Fruit fly (Drosophila melanogaster) whole organism, embryonic: Measurements from ENCODE around the gene comm.

Experiments used
- Asciz ChIP-seq: fragments of 200-800 bp; sonication (Bioruptor generic); optimal IDR thresholded peaks from 2 replicates; lab custom pipeline; 2017; ENCODE audit warnings: missing biosample characterization, mild to moderate bottlenecking, missing genetic modification characterization, missing genetic modification reagents
- Blimp-1 ChIP-seq: fragments of 200-800 bp; sonication (Bioruptor generic); optimal IDR thresholded peaks from 3 replicates; lab custom pipeline; 2018; ENCODE audit warnings: missing biosample characterization, missing genetic modification characterization, mild to moderate bottlenecking, moderate library complexity, missing genetic modification reagents
- Bteb2 ChIP-seq: fragments of 200-800 bp; sonication (Bioruptor generic); optimal IDR thresholded peaks from 2 replicates; lab custom pipeline; 2016; ENCODE audit warnings: missing biosample characterization, missing genetic modification characterization
- CG11093 ChIP-seq: fragments of 200-800 bp; sonication (Bioruptor generic); IDR thresholded peaks from 3 replicates; pipeline ENCODE4 v1.3.6; 2022; ENCODE audit warnings: missing biosample characterization, missing genetic modification characterization
- CG12219 ChIP-seq: fragments of 200-800 bp; sonication (Bioruptor generic); optimal IDR thresholded peaks from 3 replicates; lab custom pipeline; 2018; ENCODE audit warnings: missing biosample characterization, mild to moderate bottlenecking, missing genetic modification characterization
- CG1233 ChIP-seq: fragments of 200-800 bp; sonication (Bioruptor generic); optimal IDR thresholded peaks from 4 replicates; lab custom pipeline; 2018; ENCODE audit warnings: missing biosample characterization, mild to moderate bottlenecking, missing genetic modification characterization
- CG12659 ChIP-seq: fragments of 200-800 bp; sonication (Bioruptor generic); optimal IDR thresholded peaks from 3 replicates; lab custom pipeline; 2017; ENCODE audit warnings: mild to moderate bottlenecking, missing biosample characterization, missing genetic modification reagents, missing genetic modification characterization
- CG13296 ChIP-seq: fragments of 200-800 bp; sonication (Bioruptor generic); optimal IDR thresholded peaks from 3 replicates; lab custom pipeline; 2018; ENCODE audit warnings: missing biosample characterization, mild to moderate bottlenecking, missing genetic modification characterization
- CG13624 ChIP-seq: fragments of 200-800 bp; sonication (Bioruptor generic); optimal IDR thresholded peaks from 2 replicates; lab custom pipeline; 2016; ENCODE audit warnings: missing biosample characterization, missing genetic modification characterization
- CG1603 ChIP-seq: fragments of 200-800 bp; sonication (Bioruptor generic); optimal IDR thresholded peaks from 2 replicates; lab custom pipeline; 2019; ENCODE audit warnings: missing biosample characterization, mild to moderate bottlenecking, missing genetic modification characterization, moderate library complexity
- CG16815 ChIP-seq: fragments of 200-800 bp; sonication (Bioruptor generic); optimal IDR thresholded peaks from 3 replicates; lab custom pipeline; 2017; ENCODE audit warnings: missing biosample characterization, mild to moderate bottlenecking, missing genetic modification characterization
- CG17802 ChIP-seq: fragments of 200-800 bp; sonication (Bioruptor generic); optimal IDR thresholded peaks from 2 replicates; lab custom pipeline; 2018; ENCODE audit warnings: missing biosample characterization, mild to moderate bottlenecking, missing genetic modification characterization, moderate library complexity
- CG18619 ChIP-seq: fragments of 200-800 bp; sonication (Bioruptor generic); optimal IDR thresholded peaks from 3 replicates; lab custom pipeline; 2017; ENCODE audit warnings: missing biosample characterization, mild to moderate bottlenecking, missing genetic modification characterization
- CG2120 ChIP-seq: fragments of 200-800 bp; sonication (Bioruptor generic); optimal IDR thresholded peaks from 3 replicates; lab custom pipeline; 2016; ENCODE audit warnings: missing biosample characterization, missing genetic modification characterization
- CG33557 ChIP-seq: fragments of 200-800 bp; sonication (Bioruptor generic); optimal IDR thresholded peaks from 2 replicates; lab custom pipeline; 2019; ENCODE audit warnings: missing biosample characterization, mild to moderate bottlenecking, missing genetic modification characterization, moderate library complexity
- CG5953 ChIP-seq: fragments of 200-800 bp; sonication (Bioruptor generic); IDR thresholded peaks from 2 replicates; pipeline ENCODE4 v1.3.6; 2022; ENCODE audit warnings: missing biosample characterization, missing genetic modification characterization
- CG7839 ChIP-seq: fragments of 200-800 bp; sonication (Bioruptor generic); optimal IDR thresholded peaks from 3 replicates; lab custom pipeline; 2018; ENCODE audit warnings: missing biosample characterization, mild to moderate bottlenecking, missing genetic modification characterization, moderate library complexity
- CG8281 ChIP-seq: fragments of 200-800 bp; sonication (Bioruptor generic); optimal IDR thresholded peaks from 2 replicates; lab custom pipeline; 2018; ENCODE audit warnings: missing biosample characterization, mild to moderate bottlenecking, missing genetic modification characterization, moderate library complexity
- CG8290 ChIP-seq, 3 experiments: fragments of 200-800 bp; sonication (Bioruptor generic); optimal IDR thresholded peaks; 2 replicates each; lab custom pipeline; 2016 to 2019; ENCODE audit warnings: missing biosample characterization in 3 of 3, missing genetic modification characterization in 3 of 3, mild to moderate bottlenecking in 2 of 3, moderate library complexity in 1 of 3
- CG8359 ChIP-seq: fragments of 200-800 bp; sonication (Bioruptor generic); optimal IDR thresholded peaks from 2 replicates; lab custom pipeline; 2017; ENCODE audit warnings: missing biosample characterization, mild to moderate bottlenecking, missing genetic modification characterization, borderline replicate concordance
- CG8388 ChIP-seq: fragments of 200-800 bp; sonication (Bioruptor generic); optimal IDR thresholded peaks from 2 replicates; lab custom pipeline; 2019; ENCODE audit warnings: missing biosample characterization, mild to moderate bottlenecking, missing genetic modification characterization, moderate library complexity
- CTCF ChIP-seq: fragments of 200-800 bp; sonication (Bioruptor generic); optimal IDR thresholded peaks from 2 replicates; lab custom pipeline; 2017; ENCODE audit warnings: missing biosample characterization, mild to moderate bottlenecking, missing genetic modification characterization, moderate library complexity
- Chrac-16 ChIP-seq: fragments of 200-800 bp; sonication (Bioruptor generic); optimal IDR thresholded peaks from 3 replicates; lab custom pipeline; 2016; ENCODE audit warnings: missing biosample characterization, missing genetic modification characterization
- D19A ChIP-seq: fragments of 200-800 bp; optimal IDR thresholded peaks from 3 replicates; lab custom pipeline; 2019; ENCODE audit warnings: missing biosample characterization, mild to moderate bottlenecking, missing genetic modification characterization, moderate library complexity
- Dad ChIP-seq: fragments of 200-800 bp; sonication (Bioruptor generic); optimal IDR thresholded peaks from 3 replicates; lab custom pipeline; 2016; ENCODE audit warnings: missing biosample characterization, missing genetic modification characterization
- Dll ChIP-seq: fragments of 200-800 bp; sonication (Bioruptor generic); IDR thresholded peaks from 4 replicates; pipeline ENCODE4 v1.3.6; 2022; ENCODE audit warnings: missing biosample characterization, missing genetic modification characterization; ENCODE audit not compliant: partially characterized antibody
- E2f2 ChIP-seq: fragments of 200-800 bp; sonication (Bioruptor generic); IDR thresholded peaks from 2 replicates; pipeline ENCODE4 v1.3.6; 2022; ENCODE audit warnings: missing biosample characterization, missing genetic modification characterization
- Hmr ChIP-seq: fragments of 200-800 bp; sonication (Bioruptor generic); optimal IDR thresholded peaks from 3 replicates; lab custom pipeline; 2017; ENCODE audit warnings: mild to moderate bottlenecking, missing biosample characterization, missing genetic modification reagents, missing genetic modification characterization
- Hr51 ChIP-seq, 2 experiments: fragments of 200-800 bp; sonication (Bioruptor generic); optimal IDR thresholded peaks; 2 replicates in 1 of 2; 3 replicates in 1 of 2; lab custom pipeline; 2016 to 2018; ENCODE audit warnings: missing biosample characterization in 2 of 2, missing genetic modification characterization in 2 of 2, mild to moderate bottlenecking in 1 of 2, moderate library complexity in 1 of 2
- Med ChIP-seq: fragments of 200-800 bp; sonication (Bioruptor generic); peaks from one replicate; lab custom pipeline; 2016; ENCODE audit warnings: missing biosample characterization, missing genetic modification characterization, mild to moderate bottlenecking, inconsistent platforms, moderate library complexity
- Oaz ChIP-seq: fragments of 200-800 bp; sonication (Bioruptor generic); IDR thresholded peaks from 2 replicates; pipeline ENCODE4 v1.3.6; 2022; ENCODE audit warnings: missing biosample characterization, missing genetic modification characterization
- Oli ChIP-seq: fragments of 200-800 bp; sonication (Bioruptor generic); optimal IDR thresholded peaks from 2 replicates; lab custom pipeline; 2018; ENCODE audit warnings: missing biosample characterization, mild to moderate bottlenecking, missing genetic modification characterization, moderate library complexity
- Sry-δ ChIP-seq: fragments of 200-800 bp; sonication (Bioruptor generic); optimal IDR thresholded peaks from 2 replicates; lab custom pipeline; 2016; ENCODE audit warnings: missing biosample characterization, missing genetic modification characterization
- Stat92E ChIP-seq, 3 experiments: fragments of >200 bp in 2 of 3; fragments of 200-800 bp in 1 of 3; sonication (Bioruptor generic) in 1 of 3; optimal IDR thresholded peaks; 2 replicates each; lab custom pipeline; 2017 to 2019; ENCODE audit warnings: missing biosample characterization in 3 of 3, missing genetic modification characterization in 3 of 3, mild to moderate bottlenecking in 1 of 3, moderate library complexity in 1 of 3
- Tbp ChIP-seq: fragments of >200 bp; optimal IDR thresholded peaks from 2 replicates; lab custom pipeline; 2018; ENCODE audit warnings: missing biosample characterization, missing genetic modification characterization
- Xrp1 ChIP-seq: fragments of 200-800 bp; sonication (Bioruptor generic); IDR thresholded peaks from 2 replicates; pipeline ENCODE4 v1.3.6; 2022; ENCODE audit warnings: missing biosample characterization, missing genetic modification characterization
- dpn ChIP-seq, 2 experiments: fragments of 200-800 bp; sonication (Bioruptor generic); optimal IDR thresholded peaks; 3 replicates each; lab custom pipeline; 2016; ENCODE audit warnings: missing biosample characterization in 2 of 2, missing genetic modification characterization in 2 of 2
- dysf ChIP-seq: fragments of 200-800 bp; sonication (Bioruptor generic); IDR thresholded peaks from 3 replicates; pipeline ENCODE4 v1.3.6; 2022; ENCODE audit warnings: missing biosample characterization, missing genetic modification characterization
- eyg ChIP-seq: fragments of 200-800 bp; sonication (Bioruptor generic); optimal IDR thresholded peaks from 3 replicates; lab custom pipeline; 2016; ENCODE audit warnings: missing biosample characterization, missing genetic modification characterization
- fd3F ChIP-seq: fragments of 200-800 bp; sonication (Bioruptor generic); optimal IDR thresholded peaks from 2 replicates; lab custom pipeline; 2018; ENCODE audit warnings: missing biosample characterization, mild to moderate bottlenecking, missing genetic modification characterization, moderate library complexity
- kah ChIP-seq: fragments of 200-800 bp; sonication (Bioruptor generic); optimal IDR thresholded peaks from 2 replicates; lab custom pipeline; 2018; ENCODE audit warnings: missing biosample characterization, mild to moderate bottlenecking, missing genetic modification characterization
- lab ChIP-seq: fragments of 200-800 bp; sonication (Bioruptor generic); optimal IDR thresholded peaks from 3 replicates; lab custom pipeline; 2017; ENCODE audit warnings: missing biosample characterization, missing genetic modification characterization, mild to moderate bottlenecking, moderate library complexity, missing genetic modification reagents
- peb ChIP-seq: fragments of 200-800 bp; sonication (Bioruptor generic); IDR thresholded peaks from 2 replicates; pipeline ENCODE4 v1.3.6; 2022; ENCODE audit warnings: missing biosample characterization, missing genetic modification characterization
- pnt ChIP-seq: fragments of 200-800 bp; sonication (Bioruptor generic); optimal IDR thresholded peaks from 3 replicates; lab custom pipeline; 2016; ENCODE audit warnings: missing biosample characterization, missing genetic modification characterization
- pros ChIP-seq: fragments of 200-800 bp; sonication (Bioruptor generic); optimal IDR thresholded peaks from 3 replicates; lab custom pipeline; 2019; ENCODE audit warnings: missing biosample characterization, mild to moderate bottlenecking, missing genetic modification characterization, moderate library complexity
- repo ChIP-seq: fragments of 200-800 bp; sonication (Bioruptor generic); optimal IDR thresholded peaks from 2 replicates; lab custom pipeline; 2016; ENCODE audit warnings: missing biosample characterization, missing genetic modification characterization
- rib ChIP-seq: fragments of 200-800 bp; sonication (Bioruptor generic); IDR thresholded peaks from 2 replicates; pipeline ENCODE4 v1.3.6; 2022; ENCODE audit warnings: missing biosample characterization, missing genetic modification characterization
- run ChIP-seq: fragments of 200-800 bp; sonication (Bioruptor generic); optimal IDR thresholded peaks from 3 replicates; lab custom pipeline; 2018; ENCODE audit warnings: missing biosample characterization, mild to moderate bottlenecking, missing genetic modification characterization
- sens ChIP-seq: fragments of 200-800 bp; sonication (Bioruptor generic); peaks from one replicate; lab custom pipeline; 2016; ENCODE audit warnings: missing biosample characterization, missing genetic modification characterization
- sqz ChIP-seq: fragments of 200-800 bp; sonication (Bioruptor generic); optimal IDR thresholded peaks from 3 replicates; lab custom pipeline; 2018; ENCODE audit warnings: missing biosample characterization, mild to moderate bottlenecking, missing genetic modification characterization

The comm gene

DNA sequence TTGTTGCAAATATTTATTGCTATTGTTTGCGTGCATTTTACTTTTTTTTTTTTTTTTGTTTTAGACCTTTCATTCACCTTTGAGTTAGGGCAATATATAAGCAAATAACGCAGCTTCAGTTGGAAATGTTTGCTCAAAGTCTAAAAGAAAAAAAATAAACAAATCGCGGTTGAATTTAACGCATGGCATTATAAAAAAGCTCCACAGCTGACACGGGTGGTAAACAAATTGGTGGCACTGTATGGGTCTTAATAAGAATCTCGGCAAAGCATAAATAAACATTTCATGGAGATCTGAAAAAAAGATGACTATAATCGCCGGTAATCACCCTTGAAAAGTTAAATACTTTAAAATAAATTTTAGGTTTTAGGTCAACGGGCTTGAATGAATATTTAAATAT is 33.8 kb downstream of the comm start (continued):
- TF ChIP-seq Hmr (GFP tag; lab: Kevin White, UChicago) (peak; percentile 9), dysf (GFP tag; lab: Robert Waterston, UW) (0 out of 3 replicates have a peak, but pooled peaks have one; percentile 29), CG8290 (GFP tag; optimal IDR thresholded peaks at IDR 0.05; lab: Kevin White, UChicago) (no peak), CG8290 (tag; optimal IDR thresholded peaks at IDR 0.05; lab: Kevin White, UChicago) (no peak), CG8281 (tag; lab: Kevin White, UChicago) (peak; percentile 7), eyg (no peak), CG8388 (GFP tag; lab: Kevin White, UChicago) (peak; percentile 81), sens (GFP tag; lab: Kevin White, UChicago) (peak; percentile 65), Dll (no peak), CG1233 (peak; percentile 27), Asciz (GFP tag; lab: Kevin White, UChicago) (peak; percentile 24), sqz (GFP tag; lab: Kevin White, UChicago) (peak; percentile 21), Bteb2 (GFP tag; lab: Kevin White, UChicago) (no peak), peb (GFP tag; lab: Robert Waterston, UW) (no peak), CG17802 (tag; lab: Kevin White, UChicago) (no peak), lab (peak; percentile 21), CTCF (GFP tag; lab: Kevin White, UChicago) (no peak), CG13624 (no peak), Hr51 (GFP tag; optimal IDR thresholded peaks at IDR 0.05; lab: Kevin White, UChicago) (peak in 1 of 2 experiments; percentile 7), CG7839 (tag; lab: Kevin White, UChicago) (peak; percentile 8), Med (peak; percentile 59), Tbp (GFP tag; lab: Kevin White, UChicago) (no peak), CG18619 (GFP tag; lab: Kevin White, UChicago) (peak; percentile 5), CG1603 (tag; lab: Kevin White, UChicago) (no peak), CG33557 (GFP tag; lab: Kevin White, UChicago) (no peak), pnt (GFP tag; lab: Kevin White, UChicago) (no peak), E2f2 (GFP tag; lab: Robert Waterston, UW) (no peak), run (no peak), repo (no peak), Sry-δ (GFP tag; lab: Kevin White, UChicago) (no peak), pros (GFP tag; lab: Kevin White, UChicago) (no peak), rib (no peak), CG5953 (GFP tag; lab: Robert Waterston, UW) (no peak), CG11093 (GFP tag; lab: Robert Waterston, UW) (no peak), CG13296 (GFP tag; lab: Kevin White, UChicago) (peak; percentile 38), fd3F (GFP tag; lab: Kevin White, UChicago) (no peak), dpn (GFP tag; optimal IDR thresholded peaks at IDR 0.05; lab: Kevin White, UChicago) (peak in 1 of 2 experiments; percentile 7), CG8359 (GFP tag; lab: Kevin White, UChicago) (no peak), CG16815 (GFP tag; lab: Kevin White, UChicago) (no peak)

DNA sequence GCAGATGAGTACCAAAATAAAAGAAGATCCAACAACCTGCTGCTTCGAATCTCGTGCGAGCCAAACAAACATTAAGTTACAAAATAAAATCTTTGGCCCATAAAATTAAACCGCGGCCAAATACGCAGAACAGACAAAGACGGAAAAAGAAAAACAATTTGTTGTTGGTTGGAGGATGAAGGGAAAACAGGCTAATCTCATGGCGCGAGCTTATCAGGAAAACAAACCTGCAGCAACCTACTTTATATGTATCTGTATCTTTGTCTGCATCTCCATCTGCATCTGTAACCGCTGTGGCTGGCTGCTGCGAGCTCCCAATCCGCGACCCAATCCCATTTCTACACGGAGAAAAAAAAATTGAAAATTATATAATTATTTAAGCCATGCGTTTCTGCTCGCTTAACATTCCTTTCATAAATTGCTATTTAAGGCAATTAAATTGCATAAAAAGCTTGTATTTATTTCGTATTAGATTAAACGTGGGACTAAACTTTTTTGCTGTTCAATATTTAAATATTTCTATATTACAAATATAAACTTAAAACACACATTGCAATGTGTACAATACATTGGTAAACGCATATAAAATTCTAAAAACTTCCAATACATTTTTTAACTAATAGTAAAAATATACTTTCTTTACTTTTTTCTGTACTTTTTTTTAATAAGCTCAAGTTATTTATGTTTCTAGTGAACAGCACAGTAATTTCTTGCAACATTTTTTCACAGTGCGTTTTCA is 35.3 kb downstream of the comm start:
- peak; percentile 23 for TF ChIP-seq Chrac-16 (GFP tag; lab: Kevin White, UChicago)
- no peak for TF ChIP-seq kah
- TF ChIP-seq CG12659 (GFP tag; lab: Kevin White, UChicago): peak; percentile 8
- no peak for TF ChIP-seq CG12219 (GFP tag; lab: Kevin White, UChicago)
- no peak for TF ChIP-seq Dad (GFP tag; lab: Kevin White, UChicago)
- TF ChIP-seq Sry-δ (GFP tag; lab: Kevin White, UChicago): no peak
- no peak for TF ChIP-seq Xrp1
- peak in 1 of 3 experiments; percentile 72 for TF ChIP-seq Stat92E (GFP tag; optimal IDR thresholded peaks at IDR 0.05; lab: Kevin White, UChicago)
- TF ChIP-seq Oli (tag; lab: Kevin White, UChicago): peak; percentile 58
- peak; percentile 47 for TF ChIP-seq D19A (tag; lab: Kevin White, UChicago)
- no peak for TF ChIP-seq CG2120 (GFP tag; lab: Kevin White, UChicago)
- peak; percentile 36 for TF ChIP-seq Blimp-1 (GFP tag; lab: Kevin White, UChicago)
- TF ChIP-seq Oaz (GFP tag; lab: Robert Waterston, UW): no peak
